Worm (Caenorhabditis elegans) whole organism, L4 larva: Measurements from ENCODE around the gene F19B10.13.

Source experiments
- T26A8.4 ChIP-seq: fragments of 200-800 bp; sonication (Bioruptor generic); IDR thresholded peaks from 2 replicates; pipeline ENCODE4 v1.3.6; 2022; ENCODE audit warnings: missing genetic modification characterization, missing compliant biosample characterization
- ama-1 ChIP-seq: fragments of 150-350 bp; optimal IDR thresholded peaks from 2 replicates; lab custom pipeline; 2014; ENCODE audit warnings: inconsistent platforms, mixed read lengths
- ceh-28 ChIP-seq: fragments of 150-350 bp; optimal IDR thresholded peaks from 2 replicates; lab custom pipeline; 2014; ENCODE audit warnings: missing biosample characterization, missing genetic modification reagents, missing genetic modification characterization
- ceh-62 ChIP-seq: sonication (generic microtip); optimal IDR thresholded peaks from 2 replicates; lab custom pipeline; 2017; ENCODE audit warnings: missing biosample characterization, missing genetic modification characterization
- ceh-82 ChIP-seq: sonication (generic microtip); optimal IDR thresholded peaks from 2 replicates; lab custom pipeline; 2017; ENCODE audit warnings: missing biosample characterization, missing genetic modification characterization
- ces-1 ChIP-seq: fragments of 150-350 bp; sonication (generic microtip); optimal IDR thresholded peaks from 4 replicates; lab custom pipeline; 2014; ENCODE audit warnings: missing biosample characterization, missing genetic modification reagents, missing genetic modification characterization
- jun-1 ChIP-seq: fragments of 150-350 bp; optimal IDR thresholded peaks from 2 replicates; lab custom pipeline; 2014; ENCODE audit warnings: missing biosample characterization, missing genetic modification reagents, missing genetic modification characterization
- lir-3 ChIP-seq: sonication (generic microtip); optimal IDR thresholded peaks from 2 replicates; lab custom pipeline; 2016; ENCODE audit warnings: mild to moderate bottlenecking, missing genetic modification characterization, missing compliant biosample characterization
- nhr-11 ChIP-seq: fragments of 150-350 bp; optimal IDR thresholded peaks from 2 replicates; lab custom pipeline; 2014; ENCODE audit warnings: missing biosample characterization, missing genetic modification characterization
- skn-1 ChIP-seq: fragments of 150-350 bp; optimal IDR thresholded peaks from 2 replicates; lab custom pipeline; 2014; ENCODE audit warnings: missing biosample characterization, missing genetic modification characterization
- unc-62 ChIP-seq, 3 experiments: fragments of 150-350 bp in 1 of 3; sonication (generic microtip); optimal IDR thresholded peaks in 2 of 3; peaks in 1 of 3; 1 replicate in 1 of 3; 2 replicates in 2 of 3; lab custom pipeline; 2014 to 2017; ENCODE audit warnings: missing biosample characterization in 3 of 3, missing genetic modification characterization in 3 of 3, missing genetic modification reagents in 3 of 3, missing genotype in 1 of 3
- zfp-3 ChIP-seq: fragments of 200-800 bp; sonication (Bioruptor generic); conservative IDR thresholded peaks from 2 replicates; pipeline ENCODE4 v1.3.6; 2022; ENCODE audit warnings: missing genetic modification reagents, missing genetic modification characterization, missing compliant biosample characterization

DNA sequence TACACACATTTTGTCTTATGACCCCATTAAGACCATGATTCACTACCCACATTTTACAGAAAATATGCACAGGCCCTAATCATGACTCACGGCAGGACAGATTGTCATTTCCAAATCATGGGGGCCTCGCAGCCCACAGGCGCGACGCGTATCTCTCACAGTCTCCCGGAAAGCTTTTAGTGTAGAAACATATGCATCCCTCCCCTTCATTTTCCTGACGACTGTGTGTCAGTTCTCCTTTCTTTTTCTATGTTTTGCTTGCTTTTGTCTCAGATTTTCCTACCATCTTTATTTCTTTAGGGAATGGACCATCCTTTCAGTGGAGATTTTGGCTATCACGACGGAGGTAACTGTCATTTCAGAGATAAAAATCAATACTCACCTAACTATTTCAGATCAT is 20.9 kb upstream of the F19B10.13 start, which contains the start of gene M151.1:
- TF ChIP-seq ama-1 (lab: Kevin White, UChicago) (no peak), jun-1 (no peak), lir-3 (tag; lab: Kevin White, UChicago) (no peak), ceh-28 (no peak), unc-62 (GFP tag; optimal IDR thresholded peaks at IDR 0.05 in 1 of 2; lab: Kevin White, UChicago) (no peak), unc-62 (tag; optimal IDR thresholded peaks at IDR 0.05; lab: Kevin White, UChicago) (no peak), ceh-62 (tag; lab: Kevin White, UChicago) (no peak), ces-1 (GFP tag; lab: Kevin White, UChicago) (no peak), ceh-82 (tag; lab: Kevin White, UChicago) (no peak), nhr-11 (tag; lab: Kevin White, UChicago) (no peak), T26A8.4 (GFP tag; lab: Robert Waterston, UW) (no peak), zfp-3 (GFP tag; lab: Robert Waterston, UW) (no peak), skn-1 (tag; lab: Kevin White, UChicago) (no peak)
